Worm (Caenorhabditis elegans) whole organism, L1 larva: ENCODE measurements around the gene C17H11.6.

Experiments
- fkh-10 ChIP-seq: sonication (generic microtip); optimal IDR thresholded peaks from 2 replicates; lab custom pipeline; 2017; ENCODE audit warnings: missing biosample characterization, missing genetic modification reagents, missing genetic modification characterization
- lin-39 ChIP-seq: fragments of 150-350 bp; optimal IDR thresholded peaks from 2 replicates; lab custom pipeline; 2014; ENCODE audit warnings: missing biosample characterization, missing genetic modification reagents, missing genetic modification characterization
- nhr-237 ChIP-seq: fragments of 150-350 bp; optimal IDR thresholded peaks from 2 replicates; lab custom pipeline; 2014; ENCODE audit warnings: missing biosample characterization, missing genetic modification characterization
- unc-86 ChIP-seq: sonication (generic microtip); optimal IDR thresholded peaks from 2 replicates; lab custom pipeline; 2016; ENCODE audit warnings: missing genetic modification characterization, missing compliant biosample characterization

- TF ChIP-seq nhr-237 (tag; lab: Kevin White, UChicago) (no peak), lin-39 (tag; lab: Kevin White, UChicago) (no peak), fkh-10 (GFP tag; lab: Kevin White, UChicago) (no peak), unc-86 (tag; lab: Kevin White, UChicago) (no peak)
Measured at ce11 chrX:8230579-8230978, 27.0 kb upstream of the C17H11.6 start.
